Fruit fly (Drosophila melanogaster): ENCODE results near the gene zen.

dm6 chr3R:6703784-6704183 lies 50.2 kb downstream of the zen start, which contains the start of gene Ccp84Aa:
- TF ChIP-seq Hr78 (GFP tag; optimal IDR thresholded peaks at IDR 0.05) = no peak
- TF ChIP-seq OdsH (GFP tag; optimal IDR thresholded peaks at IDR 0.05) = no peak
- TF ChIP-seq Vsx2 (GFP tag; optimal IDR thresholded peaks at IDR 0.05; ENCODE audit: partially characterized antibody) = no peak
- no peak for TF ChIP-seq N (GFP tag; optimal IDR thresholded peaks at IDR 0.05)
- no peak for TF ChIP-seq pan (optimal IDR thresholded peaks at IDR 0.05)
- TF ChIP-seq Hr83 (GFP tag; optimal IDR thresholded peaks at IDR 0.05; ENCODE audit: poor library complexity, severe bottlenecking) = no peak
- no peak for TF ChIP-seq usp (GFP tag; optimal IDR thresholded peaks at IDR 0.05)
- no peak for TF ChIP-seq CG32264 (GFP tag; optimal IDR thresholded peaks at IDR 0.05)
- TF ChIP-seq sv (GFP tag; optimal IDR thresholded peaks at IDR 0.05) = no peak
- TF ChIP-seq h (GFP tag; optimal IDR thresholded peaks at IDR 0.05) = no peak
- TF ChIP-seq foxo (GFP tag; optimal IDR thresholded peaks at IDR 0.05) = no peak
- TF ChIP-seq Jra (GFP tag; optimal IDR thresholded peaks at IDR 0.05) = no peak
- TF ChIP-seq Dfd (GFP tag; optimal IDR thresholded peaks at IDR 0.05) = no peak
- no peak for TF ChIP-seq Abd-B (GFP tag; optimal IDR thresholded peaks at IDR 0.05)
